Fruit fly (Drosophila melanogaster) whole organism, embryonic: ENCODE results near the gene JMJD5.

Experiments used
- Adf1 ChIP-seq: fragments of 200-800 bp; sonication (Bioruptor generic); IDR thresholded peaks from 2 replicates; pipeline ENCODE4 v1.3.6; 2022; ENCODE audit warnings: missing biosample characterization, missing genetic modification characterization
- CG10267 ChIP-seq: fragments of 200-800 bp; sonication (Bioruptor generic); optimal IDR thresholded peaks from 2 replicates; lab custom pipeline; 2018; ENCODE audit warnings: missing biosample characterization, mild to moderate bottlenecking, missing genetic modification characterization, moderate library complexity
- CG10543 ChIP-seq: fragments of 200-800 bp; sonication (Bioruptor generic); optimal IDR thresholded peaks from 3 replicates; lab custom pipeline; 2017; ENCODE audit warnings: missing biosample characterization, mild to moderate bottlenecking, missing genetic modification characterization, moderate library complexity
- CG14014 ChIP-seq: fragments of 200-800 bp; sonication (Bioruptor generic); IDR thresholded peaks from 2 replicates; pipeline ENCODE4 v1.3.6; 2022; ENCODE audit warnings: missing biosample characterization, missing genetic modification characterization
- CG16863 ChIP-seq: fragments of 200-800 bp; sonication (Bioruptor generic); optimal IDR thresholded peaks from 3 replicates; lab custom pipeline; 2016; ENCODE audit warnings: missing biosample characterization, missing genetic modification characterization
- CG34422 ChIP-seq: fragments of 200-800 bp; sonication (Bioruptor generic); IDR thresholded peaks from 3 replicates; pipeline ENCODE4 v1.3.6; 2022; ENCODE audit warnings: missing biosample characterization, missing genetic modification characterization
- CG4424 ChIP-seq: fragments of 200-800 bp; sonication (Bioruptor generic); optimal IDR thresholded peaks from 3 replicates; lab custom pipeline; 2016; ENCODE audit warnings: missing biosample characterization, missing genetic modification characterization
- CG8765 ChIP-seq: fragments of 200-800 bp; sonication (Bioruptor generic); IDR thresholded peaks from 2 replicates; pipeline ENCODE4 v1.3.6; 2022; ENCODE audit warnings: missing biosample characterization, missing genetic modification characterization
- Chrac-16 ChIP-seq: fragments of 200-800 bp; sonication (Bioruptor generic); optimal IDR thresholded peaks from 3 replicates; lab custom pipeline; 2016; ENCODE audit warnings: missing biosample characterization, missing genetic modification characterization
- Doc3 ChIP-seq: fragments of 200-800 bp; sonication (Bioruptor generic); IDR thresholded peaks from 3 replicates; pipeline ENCODE4 v1.3.6; 2022; ENCODE audit warnings: missing biosample characterization, missing genetic modification characterization; ENCODE audit not compliant: partially characterized antibody
- Dp ChIP-seq: fragments of 200-800 bp; sonication (Bioruptor generic); optimal IDR thresholded peaks from 2 replicates; lab custom pipeline; 2018; ENCODE audit warnings: missing biosample characterization, mild to moderate bottlenecking, missing genetic modification characterization, moderate library complexity
- Ets65A ChIP-seq: fragments of 200-800 bp; sonication (Bioruptor generic); peaks from one replicate; lab custom pipeline; 2016; ENCODE audit warnings: missing biosample characterization, missing genetic modification characterization
- Gsc ChIP-seq: fragments of 200-800 bp; sonication (Bioruptor generic); IDR thresholded peaks from 2 replicates; pipeline ENCODE4 v1.3.6; 2022; ENCODE audit warnings: missing biosample characterization, missing genetic modification characterization
- HLH3B ChIP-seq: fragments of 200-800 bp; sonication (Bioruptor generic); IDR thresholded peaks from 2 replicates; pipeline ENCODE4 v1.3.6; 2022; ENCODE audit warnings: missing biosample characterization, missing genetic modification characterization
- Hmr ChIP-seq: fragments of 200-800 bp; sonication (Bioruptor generic); optimal IDR thresholded peaks from 3 replicates; lab custom pipeline; 2017; ENCODE audit warnings: mild to moderate bottlenecking, missing biosample characterization, missing genetic modification reagents, missing genetic modification characterization
- Hsf ChIP-seq: fragments of 200-800 bp; sonication (Bioruptor generic); optimal IDR thresholded peaks from 3 replicates; lab custom pipeline; 2016; ENCODE audit warnings: missing biosample characterization, missing genetic modification characterization
- MTF-1 ChIP-seq: fragments of 200-800 bp; sonication (Bioruptor generic); optimal IDR thresholded peaks from 2 replicates; lab custom pipeline; 2018; ENCODE audit warnings: missing biosample characterization, mild to moderate bottlenecking, missing genetic modification characterization, borderline replicate concordance
- Med ChIP-seq: fragments of 200-800 bp; sonication (Bioruptor generic); peaks from one replicate; lab custom pipeline; 2016; ENCODE audit warnings: missing biosample characterization, missing genetic modification characterization, mild to moderate bottlenecking, inconsistent platforms, moderate library complexity
- Neu2 ChIP-seq: fragments of 200-800 bp; sonication (Bioruptor generic); optimal IDR thresholded peaks from 3 replicates; lab custom pipeline; 2016; ENCODE audit warnings: missing biosample characterization, missing genetic modification characterization, borderline replicate concordance
- Opbp ChIP-seq: fragments of 200-800 bp; sonication (Bioruptor generic); IDR thresholded peaks from 3 replicates; pipeline ENCODE4 v1.3.6; 2022; ENCODE audit warnings: missing biosample characterization, missing genetic modification characterization; ENCODE audit not compliant: partially characterized antibody
- Spps ChIP-seq: fragments of 200-800 bp; sonication (Bioruptor generic); optimal IDR thresholded peaks from 2 replicates; lab custom pipeline; 2018; ENCODE audit warnings: missing biosample characterization, mild to moderate bottlenecking, missing genetic modification characterization
- Sry-β ChIP-seq: fragments of 200-800 bp; sonication (Bioruptor generic); optimal IDR thresholded peaks from 2 replicates; lab custom pipeline; 2018; ENCODE audit warnings: missing biosample characterization, mild to moderate bottlenecking, missing genetic modification characterization, moderate library complexity
- TFAM ChIP-seq: fragments of 200-800 bp; sonication (Bioruptor generic); optimal IDR thresholded peaks from 2 replicates; lab custom pipeline; 2017; ENCODE audit warnings: missing biosample characterization, missing genetic modification characterization, inconsistent platforms
- az2 ChIP-seq: fragments of 200-800 bp; sonication (Bioruptor generic); optimal IDR thresholded peaks from 3 replicates; lab custom pipeline; 2016; ENCODE audit warnings: missing biosample characterization, missing genetic modification characterization
- bab2 ChIP-seq: fragments of 200-800 bp; sonication (Bioruptor generic); optimal IDR thresholded peaks from 2 replicates; lab custom pipeline; 2016; ENCODE audit warnings: missing biosample characterization, missing genetic modification characterization
- disco-r ChIP-seq: fragments of 200-800 bp; sonication (Bioruptor generic); optimal IDR thresholded peaks from 2 replicates; lab custom pipeline; 2016; ENCODE audit warnings: missing biosample characterization, missing genetic modification characterization
- en ChIP-seq: fragments of 200-800 bp; sonication (Bioruptor generic); optimal IDR thresholded peaks from 2 replicates; lab custom pipeline; 2016; ENCODE audit warnings: missing biosample characterization, missing genetic modification characterization
- gce ChIP-seq: fragments of 200-800 bp; sonication (Bioruptor generic); IDR thresholded peaks from 3 replicates; pipeline ENCODE4 v1.3.6; 2022; ENCODE audit warnings: missing biosample characterization, missing genetic modification characterization
- gt ChIP-seq: fragments of 200-800 bp; sonication (Bioruptor generic); IDR thresholded peaks from 2 replicates; pipeline ENCODE4 v1.3.6; 2022; ENCODE audit warnings: missing biosample characterization, missing genetic modification characterization
- hbn ChIP-seq: fragments of 200-800 bp; sonication (Bioruptor generic); IDR thresholded peaks from 2 replicates; pipeline ENCODE4 v1.3.6; 2022; ENCODE audit warnings: missing biosample characterization, missing genetic modification characterization; ENCODE audit not compliant: partially characterized antibody
- jigr1 ChIP-seq: fragments of 200-800 bp; sonication (Bioruptor generic); IDR thresholded peaks from 3 replicates; pipeline ENCODE4 v1.3.6; 2022; ENCODE audit warnings: missing biosample characterization, missing genetic modification characterization
- lab ChIP-seq: fragments of 200-800 bp; sonication (Bioruptor generic); optimal IDR thresholded peaks from 3 replicates; lab custom pipeline; 2017; ENCODE audit warnings: missing biosample characterization, missing genetic modification characterization, mild to moderate bottlenecking, moderate library complexity, missing genetic modification reagents
- nmo ChIP-seq: fragments of 200-800 bp; sonication (Bioruptor generic); optimal IDR thresholded peaks from 2 replicates; lab custom pipeline; 2018; ENCODE audit warnings: missing biosample characterization, mild to moderate bottlenecking, missing genetic modification characterization, moderate library complexity
- odd ChIP-seq: fragments of 200-800 bp; sonication (Bioruptor generic); optimal IDR thresholded peaks from 2 replicates; lab custom pipeline; 2017; ENCODE audit warnings: missing biosample characterization, mild to moderate bottlenecking, missing genetic modification characterization
- p53 ChIP-seq: fragments of 200-800 bp; sonication (Bioruptor generic); optimal IDR thresholded peaks from 2 replicates; lab custom pipeline; 2016; ENCODE audit warnings: missing biosample characterization, missing genetic modification characterization
- psq ChIP-seq: fragments of 200-800 bp; sonication (Bioruptor generic); optimal IDR thresholded peaks from 2 replicates; lab custom pipeline; 2017; ENCODE audit warnings: missing biosample characterization, missing genetic modification characterization
- ranshi ChIP-seq: fragments of 200-800 bp; sonication (Bioruptor generic); IDR thresholded peaks from 2 replicates; pipeline ENCODE4 v1.3.6; 2022; ENCODE audit warnings: missing biosample characterization, missing genetic modification characterization
- ro ChIP-seq: fragments of 200-800 bp; sonication (Bioruptor generic); IDR thresholded peaks from 2 replicates; pipeline ENCODE4 v1.3.6; 2022; ENCODE audit warnings: missing biosample characterization, missing genetic modification characterization
- row ChIP-seq: fragments of 200-800 bp; sonication (Bioruptor generic); IDR thresholded peaks from 3 replicates; pipeline ENCODE4 v1.3.6; 2022; ENCODE audit warnings: missing biosample characterization, missing genetic modification characterization
- sd ChIP-seq: fragments of 200-800 bp; sonication (Bioruptor generic); optimal IDR thresholded peaks from 3 replicates; lab custom pipeline; 2018; ENCODE audit warnings: missing biosample characterization, mild to moderate bottlenecking, missing genetic modification characterization, moderate library complexity
- sens ChIP-seq: fragments of 200-800 bp; sonication (Bioruptor generic); peaks from one replicate; lab custom pipeline; 2016; ENCODE audit warnings: missing biosample characterization, missing genetic modification characterization
- wek ChIP-seq: fragments of 200-800 bp; sonication (Bioruptor generic); optimal IDR thresholded peaks from 3 replicates; lab custom pipeline; 2018; ENCODE audit warnings: missing biosample characterization, mild to moderate bottlenecking, missing genetic modification characterization, moderate library complexity
- z ChIP-seq: fragments of 200-800 bp; sonication (Bioruptor generic); IDR thresholded peaks from 3 replicates; pipeline ENCODE4 v1.3.6; 2022; ENCODE audit warnings: missing biosample characterization, missing genetic modification characterization

The JMJD5 gene

dm6 chr3L:876656-877055, 35.5 kb upstream of the JMJD5 start (continued):
- peak; percentile 62 for TF ChIP-seq lab (GFP tag; lab: Kevin White, UChicago)

- no peak for TF ChIP-seq Dp
- TF ChIP-seq z (GFP tag; lab: Robert Waterston, UW): 0 out of 3 replicates have a peak, but pooled peaks have one; percentile 48
- no peak for TF ChIP-seq MTF-1
- no peak for TF ChIP-seq Opbp (GFP tag; lab: Robert Waterston, UW)
- peak; percentile 5; the same call in 1 of the 2 replicates for TF ChIP-seq HLH3B (GFP tag; lab: Robert Waterston, UW)
- TF ChIP-seq CG14014 (GFP tag; lab: Robert Waterston, UW): no peak
- TF ChIP-seq en: no peak
- no peak for TF ChIP-seq CG8765 (GFP tag; lab: Robert Waterston, UW)
- no peak for TF ChIP-seq Adf1 (GFP tag; lab: Robert Waterston, UW)
- TF ChIP-seq hbn (GFP tag; lab: Robert Waterston, UW): no peak
- TF ChIP-seq az2 (GFP tag; lab: Kevin White, UChicago): no peak
- no peak for TF ChIP-seq CG4424 (GFP tag; lab: Kevin White, UChicago)
- TF ChIP-seq Ets65A (GFP tag; lab: Kevin White, UChicago): peak; percentile 88
- no peak for TF ChIP-seq row (GFP tag; lab: Robert Waterston, UW)
- TF ChIP-seq gce (GFP tag; lab: Robert Waterston, UW): no peak
- TF ChIP-seq CG16863 (GFP tag; lab: Kevin White, UChicago): no peak
- TF ChIP-seq nmo (GFP tag; lab: Kevin White, UChicago): no peak
- no peak for TF ChIP-seq odd (GFP tag; lab: Kevin White, UChicago)
- no peak for TF ChIP-seq Sry-β
- no peak for TF ChIP-seq Gsc (GFP tag; lab: Robert Waterston, UW)
- TF ChIP-seq lab (GFP tag; lab: Kevin White, UChicago): peak; percentile 44
- TF ChIP-seq p53 (GFP tag; lab: Kevin White, UChicago): no peak
- TF ChIP-seq TFAM (GFP tag; lab: Kevin White, UChicago): no peak
- TF ChIP-seq wek (GFP tag; lab: Kevin White, UChicago): peak; percentile 69
- no peak for TF ChIP-seq bab2 (GFP tag; lab: Kevin White, UChicago)
- TF ChIP-seq ranshi (GFP tag; lab: Robert Waterston, UW): peak; percentile 27; the same call in 1 of the 2 replicates
- TF ChIP-seq Doc3 (GFP tag; lab: Robert Waterston, UW): no peak
- no peak for TF ChIP-seq gt (GFP tag; lab: Robert Waterston, UW)
- TF ChIP-seq disco-r (GFP tag; lab: Kevin White, UChicago): no peak
- no peak for TF ChIP-seq Spps (tag; lab: Kevin White, UChicago)
- no peak for TF ChIP-seq Hmr (GFP tag; lab: Kevin White, UChicago)
- TF ChIP-seq jigr1 (GFP tag; lab: Robert Waterston, UW): no peak
- TF ChIP-seq CG10267 (tag; lab: Kevin White, UChicago): no peak
- TF ChIP-seq sd (tag; lab: Kevin White, UChicago): no peak
- no peak for TF ChIP-seq ro (GFP tag; lab: Robert Waterston, UW)
- no peak for TF ChIP-seq Hsf (GFP tag; lab: Kevin White, UChicago)
- no peak for TF ChIP-seq Chrac-16
- 0 out of 3 replicates have a peak, but pooled peaks have one; percentile 15 for TF ChIP-seq CG34422
- TF ChIP-seq psq (GFP tag; lab: Kevin White, UChicago): no peak
- peak; percentile 56 for TF ChIP-seq sens (GFP tag; lab: Kevin White, UChicago)
- TF ChIP-seq Neu2 (GFP tag; lab: Kevin White, UChicago): no peak
- TF ChIP-seq Med: peak; percentile 49
- no peak for TF ChIP-seq CG10543 (GFP tag; lab: Kevin White, UChicago)
Observed at dm6 chr3L:876087-876486, 34.9 kb upstream of the JMJD5 start.
